Worm (Caenorhabditis elegans): Measurements from ENCODE around the gene snf-12.

Gene snf-12

ce11 chrX:8987828-8988227 is 41.4 kb upstream of the snf-12 start, which contains the start of gene twk-18:
Gene twk-18, plus strand, starts transcription at chrX:8988128.
- TF ChIP-seq pqm-1 (tag; optimal IDR thresholded peaks at IDR 0.05) (no peak), lir-3 (tag; optimal IDR thresholded peaks at IDR 0.05) (no peak), aha-1 (tag) (no peak), dmd-6 (GFP tag; IDR thresholded peaks at IDR 0.05) (no peak), hmg-1.1 (GFP tag; IDR thresholded peaks at IDR 0.05) (no peak), lim-7 (GFP tag; IDR thresholded peaks at IDR 0.05) (no peak), sdz-12 (GFP tag; optimal IDR thresholded peaks at IDR 0.05) (no peak), nhr-77 (tag; optimal IDR thresholded peaks at IDR 0.05) (no peak), nhr-102 (tag; optimal IDR thresholded peaks at IDR 0.05) (no peak), dpl-1 (GFP tag; optimal IDR thresholded peaks at IDR 0.05) (no peak), spr-3 (GFP tag; optimal IDR thresholded peaks at IDR 0.05) (no peak), daf-12 (tag; optimal IDR thresholded peaks at IDR 0.05) (no peak), daf-8 (GFP tag; IDR thresholded peaks at IDR 0.05) (no peak), set-16 (GFP tag; IDR thresholded peaks at IDR 0.05) (no peak), ama-1 (optimal IDR thresholded peaks at IDR 0.05) (no peak), F37D6.2 (tag; optimal IDR thresholded peaks at IDR 0.05) (no peak), nhr-42 (GFP tag; IDR thresholded peaks at IDR 0.05) (no peak), mdt-29 (GFP tag; IDR thresholded peaks at IDR 0.05) (no peak)

- no peak for TF ChIP-seq lin-29 (GFP tag; IDR thresholded peaks at IDR 0.05)
- no peak for TF ChIP-seq nhr-102 (tag; optimal IDR thresholded peaks at IDR 0.05)
- no peak for TF ChIP-seq ZK337.2 (GFP tag; IDR thresholded peaks at IDR 0.05)
- TF ChIP-seq daf-16 (GFP tag; optimal IDR thresholded peaks at IDR 0.05), result no peak
- peak; percentile 70 for TF ChIP-seq daf-16 (tag; optimal IDR thresholded peaks at IDR 0.05)
- TF ChIP-seq unc-39 (tag; optimal IDR thresholded peaks at IDR 0.05), result no peak
- TF ChIP-seq dmd-8 (GFP tag; IDR thresholded peaks at IDR 0.05), result no peak
- TF ChIP-seq nhr-28 (tag; optimal IDR thresholded peaks at IDR 0.05), result peak; percentile 50
Observed at ce11 chrX:8991856-8992456, 37.3 kb upstream of the snf-12 start, which contains the start of gene C24A3.4. Gene C24A3.4, plus strand, starts transcription at chrX:8992406.

- TF ChIP-seq arid-1 (GFP tag; conservative IDR thresholded peaks at IDR 0.05), result no peak
- TF ChIP-seq pha-4 (GFP tag; IDR thresholded peaks at IDR 0.05), result peak; percentile 14; the same call in 1 of the 2 replicates
- TF ChIP-seq pha-4 (tag; optimal IDR thresholded peaks at IDR 0.05), result no peak
- TF ChIP-seq lin-39 (tag; optimal IDR thresholded peaks at IDR 0.05), result peak; percentile 14
- no peak for TF ChIP-seq snpc-1.2 (GFP tag; IDR thresholded peaks at IDR 0.05)
- no peak for TF ChIP-seq lim-7 (GFP tag; IDR thresholded peaks at IDR 0.05)
- no peak for TF ChIP-seq nhr-25 (tag; optimal IDR thresholded peaks at IDR 0.05; ENCODE audit: borderline replicate concordance, insufficient read depth)
- no peak for TF ChIP-seq dve-1 (tag; optimal IDR thresholded peaks at IDR 0.05; ENCODE audit: insufficient read depth)
- TF ChIP-seq fos-1 (tag; optimal IDR thresholded peaks at IDR 0.05), result no peak
- no peak for TF ChIP-seq zip-11 (GFP tag; IDR thresholded peaks at IDR 0.05)
- TF ChIP-seq skn-1 (tag; optimal IDR thresholded peaks at IDR 0.05), result no peak
- TF ChIP-seq daf-8 (GFP tag; IDR thresholded peaks at IDR 0.05), result no peak
- TF ChIP-seq set-16 (GFP tag; IDR thresholded peaks at IDR 0.05), result peak; percentile 82
- TF ChIP-seq egl-43 (GFP tag; IDR thresholded peaks at IDR 0.05), result peak; percentile 66
- peak; percentile 40 for TF ChIP-seq fkh-10 (GFP tag; optimal IDR thresholded peaks at IDR 0.05)
- TF ChIP-seq mep-1 (tag; optimal IDR thresholded peaks at IDR 0.05), result peak; percentile 60
- no peak for TF ChIP-seq lin-15B (tag; optimal IDR thresholded peaks at IDR 0.05)
- TF ChIP-seq spr-3 (GFP tag; optimal IDR thresholded peaks at IDR 0.05), result no peak
- no peak for TF ChIP-seq duxl-1 (tag; optimal IDR thresholded peaks at IDR 0.05; ENCODE audit: poor library complexity)
- TF ChIP-seq lin-38 (GFP tag; IDR thresholded peaks at IDR 0.05), result no peak
- TF ChIP-seq ceh-44 (GFP tag; IDR thresholded peaks at IDR 0.05), result no peak
- no peak for TF ChIP-seq mxl-2 (GFP tag; conservative IDR thresholded peaks at IDR 0.05)
- no peak for TF ChIP-seq dpl-1 (GFP tag; optimal IDR thresholded peaks at IDR 0.05)
- TF ChIP-seq ZK337.2 (GFP tag; IDR thresholded peaks at IDR 0.05), result no peak
- no peak for TF ChIP-seq pqm-1 (tag; optimal IDR thresholded peaks at IDR 0.05)
- TF ChIP-seq hif-1 (tag; optimal IDR thresholded peaks at IDR 0.05), result peak in 1 of 2 experiments; percentile 8
- TF ChIP-seq dmd-9 (GFP tag; IDR thresholded peaks at IDR 0.05), result no peak
- peak in 1 of 2 experiments; percentile 23 for TF ChIP-seq lsy-2 (tag; optimal IDR thresholded peaks at IDR 0.05)
- peak; percentile 8 for TF ChIP-seq gei-8 (GFP tag; optimal IDR thresholded peaks at IDR 0.05)
- TF ChIP-seq ztf-11 (tag; optimal IDR thresholded peaks at IDR 0.05), result no peak
Observed at ce11 chrX:8995527-8995946, 33.7 kb upstream of the snf-12 start.

All from whole organism, L4 larva.